Fruit fly (Drosophila melanogaster): Measurements from ENCODE around the gene Muc68D.

The Muc68D gene

dm6 chr3L:11800761-11801160, 28.8 kb upstream of the Muc68D start, which contains the start of gene Gcat:
Gene Gcat (minus strand): TSS chr3L:11800861.
- no peak for TF ChIP-seq Eip78C (GFP tag)
- TF ChIP-seq Hr4 (GFP tag; optimal IDR thresholded peaks at IDR 0.05) = no peak
- no peak for TF ChIP-seq CG3919 (GFP tag; optimal IDR thresholded peaks at IDR 0.05)
- no peak for TF ChIP-seq Smox (GFP tag; optimal IDR thresholded peaks at IDR 0.05)
- no peak for TF ChIP-seq dsx (GFP tag; optimal IDR thresholded peaks at IDR 0.05; ENCODE audit: poor library complexity, severe bottlenecking)
- no peak for TF ChIP-seq net (GFP tag; optimal IDR thresholded peaks at IDR 0.05)
- TF ChIP-seq spab (GFP tag; optimal IDR thresholded peaks at IDR 0.05) = no peak
- no peak for TF ChIP-seq lz (GFP tag; optimal IDR thresholded peaks at IDR 0.05)
- TF ChIP-seq CG6808 (GFP tag; optimal IDR thresholded peaks at IDR 0.05) = no peak
- TF ChIP-seq CG3032 (tag; optimal IDR thresholded peaks at IDR 0.05) = no peak
- TF ChIP-seq cyc (GFP tag; optimal IDR thresholded peaks at IDR 0.05) = no peak
- TF ChIP-seq CG11902 (GFP tag; optimal IDR thresholded peaks at IDR 0.05) = no peak
- TF ChIP-seq CG34406 (GFP tag; optimal IDR thresholded peaks at IDR 0.05) = no peak
- no peak for TF ChIP-seq CG10669 (GFP tag; optimal IDR thresholded peaks at IDR 0.05)
- TF ChIP-seq CG7368 (GFP tag; optimal IDR thresholded peaks at IDR 0.05) = no peak
- TF ChIP-seq Eip75B (GFP tag; optimal IDR thresholded peaks at IDR 0.05) = no peak

DNA sequence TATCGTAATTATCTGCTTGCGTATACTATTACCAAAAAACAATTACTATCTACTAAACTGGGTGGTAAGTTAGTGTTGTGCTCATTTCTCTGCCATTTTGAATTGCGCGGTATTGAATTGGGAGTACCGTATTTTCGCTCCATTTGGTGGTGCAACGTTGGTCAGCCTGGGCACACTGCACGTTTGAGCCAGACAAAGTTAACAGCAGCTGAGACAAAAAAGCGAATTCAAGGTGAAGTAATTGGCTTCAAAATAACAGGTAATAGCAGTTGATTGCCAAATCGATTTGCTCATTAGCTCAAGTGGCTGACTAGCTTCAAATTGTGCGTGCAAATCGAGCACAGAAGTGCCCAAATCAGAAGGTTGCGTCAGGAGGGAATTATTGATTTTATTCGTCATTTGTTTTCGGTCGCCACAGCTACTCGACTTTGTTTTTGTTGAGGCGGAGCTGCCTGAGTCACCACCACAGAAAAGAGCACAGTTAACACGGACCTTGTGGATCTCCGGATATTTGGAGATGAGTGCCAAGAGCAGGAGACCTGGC, 23.6 kb upstream of the Muc68D start, which contains the start of gene Klp68D:
TSS of gene Klp68D (plus strand) at position 175 of the 544 bp plus-strand sequence.
- no peak for TF ChIP-seq CG9139 (GFP tag; optimal IDR thresholded peaks at IDR 0.05)
- TF ChIP-seq CG34406 (GFP tag; optimal IDR thresholded peaks at IDR 0.05) = no peak
- TF ChIP-seq dsx (GFP tag; optimal IDR thresholded peaks at IDR 0.05; ENCODE audit: poor library complexity, severe bottlenecking) = no peak
- no peak for TF ChIP-seq spab (GFP tag; optimal IDR thresholded peaks at IDR 0.05)
- no peak for TF ChIP-seq lz (GFP tag; optimal IDR thresholded peaks at IDR 0.05)
- TF ChIP-seq svp (GFP tag) = no peak
- TF ChIP-seq Sox14 (GFP tag; optimal IDR thresholded peaks at IDR 0.05) = no peak
- TF ChIP-seq Lpt (GFP tag; optimal IDR thresholded peaks at IDR 0.05) = no peak
- no peak for TF ChIP-seq fd85E (GFP tag; optimal IDR thresholded peaks at IDR 0.05)
- TF ChIP-seq Eip93F (GFP tag; optimal IDR thresholded peaks at IDR 0.05) = no peak
- no peak for TF ChIP-seq topi (GFP tag; optimal IDR thresholded peaks at IDR 0.05)
- no peak for TF ChIP-seq ss (GFP tag; optimal IDR thresholded peaks at IDR 0.05)
- no peak for TF ChIP-seq CG3032 (tag; optimal IDR thresholded peaks at IDR 0.05)
- TF ChIP-seq Blimp-1 (GFP tag; optimal IDR thresholded peaks at IDR 0.05) = no peak
- no peak for TF ChIP-seq CG11294 (GFP tag; IDR thresholded peaks at IDR 0.05)
- no peak for TF ChIP-seq CG32006 (GFP tag; optimal IDR thresholded peaks at IDR 0.05)
- TF ChIP-seq salr (GFP tag; optimal IDR thresholded peaks at IDR 0.05) = no peak

- TF ChIP-seq lz (GFP tag; optimal IDR thresholded peaks at IDR 0.05) (no peak), pdm3 (GFP tag; optimal IDR thresholded peaks at IDR 0.05) (no peak), CG6276 (GFP tag; optimal IDR thresholded peaks at IDR 0.05) (no peak), CG34406 (GFP tag; optimal IDR thresholded peaks at IDR 0.05) (no peak), CG10631 (GFP tag; optimal IDR thresholded peaks at IDR 0.05) (no peak), Sox14 (GFP tag; optimal IDR thresholded peaks at IDR 0.05) (no peak), dac (GFP tag; optimal IDR thresholded peaks at IDR 0.05) (no peak), Hr38 (GFP tag; optimal IDR thresholded peaks at IDR 0.05) (no peak), Met (GFP tag; optimal IDR thresholded peaks at IDR 0.05) (no peak), svp (GFP tag) (no peak), CG1621 (tag; optimal IDR thresholded peaks at IDR 0.05) (no peak), Smox (GFP tag; optimal IDR thresholded peaks at IDR 0.05) (no peak), CG6163 (GFP tag; IDR thresholded peaks at IDR 0.05) (no peak), CG9139 (GFP tag; optimal IDR thresholded peaks at IDR 0.05) (no peak), ss (GFP tag; optimal IDR thresholded peaks at IDR 0.05) (no peak)
Measured at dm6 chr3L:11793233-11793800, 21.4 kb upstream of the Muc68D start, which contains the start of the genes twy and CG10907. Gene twy (minus strand): TSS chr3L:11793283. Gene CG10907 (plus strand): TSS chr3L:11793514.

Data from whole organism, prepupa.